Fruit fly (Drosophila melanogaster): ENCODE measurements around the gene CG16790.

dm6 chr3R:9529913-9530312, 40.1 kb downstream of the CG16790 start:
- TF ChIP-seq cyc (GFP tag; optimal IDR thresholded peaks at IDR 0.05): no peak
- no peak for TF ChIP-seq ss (GFP tag; optimal IDR thresholded peaks at IDR 0.05)
- TF ChIP-seq Lpt (GFP tag; optimal IDR thresholded peaks at IDR 0.05): no peak
- TF ChIP-seq Smox (GFP tag; optimal IDR thresholded peaks at IDR 0.05): no peak
- TF ChIP-seq pdm3 (GFP tag; optimal IDR thresholded peaks at IDR 0.05): no peak
- TF ChIP-seq esn (GFP tag; optimal IDR thresholded peaks at IDR 0.05): no peak
- TF ChIP-seq Ets21C (GFP tag; optimal IDR thresholded peaks at IDR 0.05): no peak
- TF ChIP-seq CG6808 (GFP tag; optimal IDR thresholded peaks at IDR 0.05): no peak
- TF ChIP-seq CG3919 (GFP tag; optimal IDR thresholded peaks at IDR 0.05): no peak

Data from whole organism, prepupa.